Worm (Caenorhabditis elegans): Measurements from ENCODE around the gene F56H9.9.

- TF ChIP-seq ama-1 (optimal IDR thresholded peaks at IDR 0.05) (no peak), elt-1 (tag; optimal IDR thresholded peaks at IDR 0.05) (no peak), nhr-23 (tag; optimal IDR thresholded peaks at IDR 0.05) (no peak), ztf-4 (tag; optimal IDR thresholded peaks at IDR 0.05) (no peak), fos-1 (tag; optimal IDR thresholded peaks at IDR 0.05) (no peak)
Measured at ce11 chrV:12634746-12635145, 10.5 kb upstream of the F56H9.9 start.
